Worm (Caenorhabditis elegans) whole organism, L4 larva: ENCODE data around the gene W02H5.2.
"Not testable (repeated sequence)": the region's sequence is repeated elsewhere in the genome, so short reads cannot be mapped to it uniquely, and the experiment has no call there.

Experiments used
- D1046.2 ChIP-seq: fragments of 200-800 bp; sonication (Bioruptor generic); IDR thresholded peaks from 2 replicates; pipeline ENCODE4 v1.3.6; 2022; ENCODE audit warnings: missing genetic modification characterization, missing compliant biosample characterization
- F10B5.3 ChIP-seq: sonication (generic microtip); optimal IDR thresholded peaks from 2 replicates; lab custom pipeline; 2016; ENCODE audit warnings: mild to moderate bottlenecking, missing genetic modification characterization, missing compliant biosample characterization
- F26F4.8 ChIP-seq: fragments of 200-800 bp; sonication (Bioruptor generic); conservative IDR thresholded peaks from 2 replicates; pipeline ENCODE4 v1.3.6; 2022; ENCODE audit warnings: missing genetic modification characterization, missing compliant biosample characterization
- F37D6.2 ChIP-seq: sonication (generic microtip); optimal IDR thresholded peaks from 2 replicates; lab custom pipeline; 2016; ENCODE audit warnings: mild to moderate bottlenecking, missing genetic modification characterization, missing compliant biosample characterization
- F49E8.2 ChIP-seq: sonication (generic microtip); optimal IDR thresholded peaks from 2 replicates; lab custom pipeline; 2016; ENCODE audit warnings: missing compliant biosample characterization, mild to moderate bottlenecking, missing genetic modification characterization, borderline replicate concordance
- T20F7.1 ChIP-seq: fragments of 200-800 bp; sonication (Bioruptor generic); optimal IDR thresholded peaks from 2 replicates; lab custom pipeline; 2018; ENCODE audit warnings: mild to moderate bottlenecking, missing genetic modification characterization, missing compliant biosample characterization
- Y48G9A.11 ChIP-seq: fragments of 200-800 bp; sonication (Bioruptor generic); IDR thresholded peaks from 2 replicates; pipeline ENCODE4 v1.3.6; 2022; ENCODE audit warnings: missing genetic modification reagents, missing genetic modification characterization, missing compliant biosample characterization
- Y75B8A.6 ChIP-seq: fragments of 200-800 bp; sonication (Bioruptor generic); IDR thresholded peaks from 2 replicates; pipeline ENCODE4 v1.3.6; 2022; ENCODE audit warnings: missing genetic modification reagents, missing genetic modification characterization, missing compliant biosample characterization
- ZK337.2 ChIP-seq: fragments of 200-800 bp; sonication (Bioruptor generic); IDR thresholded peaks from 2 replicates; pipeline ENCODE4 v1.3.6; 2022; ENCODE audit warnings: missing genetic modification reagents, missing genetic modification characterization, missing compliant biosample characterization
- aha-1 ChIP-seq: fragments of 150-350 bp; peaks from one replicate; lab custom pipeline; 2014; ENCODE audit warnings: missing biosample characterization, missing genetic modification characterization
- arid-1 ChIP-seq: fragments of 200-800 bp; sonication (Bioruptor generic); conservative IDR thresholded peaks from 2 replicates; pipeline ENCODE4 v1.3.6; 2022; ENCODE audit warnings: missing genetic modification reagents, missing genetic modification characterization, missing compliant biosample characterization
- ceh-20 ChIP-seq: fragments of 200-800 bp; sonication (Bioruptor generic); IDR thresholded peaks from 2 replicates; pipeline ENCODE4 v1.3.6; 2022; ENCODE audit warnings: missing genetic modification reagents, missing genetic modification characterization, missing compliant biosample characterization
- ceh-28 ChIP-seq: fragments of 150-350 bp; optimal IDR thresholded peaks from 2 replicates; lab custom pipeline; 2014; ENCODE audit warnings: missing biosample characterization, missing genetic modification reagents, missing genetic modification characterization
- ceh-32 ChIP-seq: sonication (generic microtip); optimal IDR thresholded peaks from 2 replicates; lab custom pipeline; 2016; ENCODE audit warnings: mild to moderate bottlenecking, missing genetic modification characterization, missing compliant biosample characterization; ENCODE audit not compliant: poor library complexity
- ces-1 ChIP-seq: fragments of 150-350 bp; sonication (generic microtip); optimal IDR thresholded peaks from 4 replicates; lab custom pipeline; 2014; ENCODE audit warnings: missing biosample characterization, missing genetic modification reagents, missing genetic modification characterization
- cey-2 ChIP-seq: sonication (generic microtip); optimal IDR thresholded peaks from 3 replicates; lab custom pipeline; 2017; ENCODE audit warnings: missing genetic modification characterization, mild to moderate bottlenecking, missing compliant biosample characterization, antibody characterized with exemption, borderline replicate concordance; ENCODE audit not compliant: insufficient read depth
- daf-12 ChIP-seq: fragments of 150-350 bp; optimal IDR thresholded peaks from 2 replicates; lab custom pipeline; 2014; ENCODE audit warnings: missing biosample characterization, missing genetic modification reagents, missing genetic modification characterization
- dmd-6 ChIP-seq: fragments of 200-800 bp; sonication (Bioruptor generic); IDR thresholded peaks from 2 replicates; pipeline ENCODE4 v1.3.6; 2022; ENCODE audit warnings: missing genetic modification reagents, missing genetic modification characterization, missing compliant biosample characterization
- dpl-1 ChIP-seq: fragments of 150-350 bp; optimal IDR thresholded peaks from 2 replicates; lab custom pipeline; 2014; ENCODE audit warnings: missing biosample characterization, missing genetic modification reagents, missing genetic modification characterization
- duxl-1 ChIP-seq: sonication (generic microtip); optimal IDR thresholded peaks from 2 replicates; lab custom pipeline; 2016; ENCODE audit warnings: mild to moderate bottlenecking, missing genetic modification characterization, moderate library complexity, missing compliant biosample characterization; ENCODE audit not compliant: poor library complexity
- dve-1 ChIP-seq: sonication (generic microtip); optimal IDR thresholded peaks from 2 replicates; lab custom pipeline; 2017; ENCODE audit warnings: antibody characterized with exemption, mild to moderate bottlenecking, missing genetic modification characterization, missing compliant biosample characterization; ENCODE audit not compliant: insufficient read depth
- egl-27 ChIP-seq: sonication (generic microtip); optimal IDR thresholded peaks from 3 replicates; lab custom pipeline; 2017; ENCODE audit warnings: missing biosample characterization, missing genetic modification reagents, missing genetic modification characterization
- fkh-10 ChIP-seq: fragments of 150-350 bp; optimal IDR thresholded peaks from 2 replicates; lab custom pipeline; 2014; ENCODE audit warnings: missing biosample characterization, missing genetic modification reagents, missing genetic modification characterization
- fos-1 ChIP-seq: fragments of 150-350 bp; optimal IDR thresholded peaks from 2 replicates; lab custom pipeline; 2014; ENCODE audit warnings: missing biosample characterization, missing genetic modification characterization
- gei-8 ChIP-seq: fragments of 200-800 bp; sonication (Bioruptor generic); optimal IDR thresholded peaks from 2 replicates; lab custom pipeline; 2018; ENCODE audit warnings: mild to moderate bottlenecking, missing genetic modification characterization, missing compliant biosample characterization
- hif-1 ChIP-seq, 2 experiments: sonication (generic microtip); optimal IDR thresholded peaks; 2 replicates each; lab custom pipeline; 2016 to 2017; ENCODE audit warnings: missing compliant biosample characterization in 2 of 2, missing genetic modification characterization in 2 of 2, missing genetic modification reagents in 2 of 2, missing genotype in 2 of 2, mild to moderate bottlenecking in 1 of 2
- jun-1 ChIP-seq: fragments of 150-350 bp; optimal IDR thresholded peaks from 2 replicates; lab custom pipeline; 2014; ENCODE audit warnings: missing biosample characterization, missing genetic modification reagents, missing genetic modification characterization
- lim-7 ChIP-seq: fragments of 200-800 bp; sonication (Bioruptor generic); IDR thresholded peaks from 2 replicates; pipeline ENCODE4 v1.3.6; 2022; ENCODE audit warnings: missing genetic modification characterization, missing compliant biosample characterization
- lin-1 ChIP-seq: fragments of 200-800 bp; sonication (Bioruptor generic); IDR thresholded peaks from 2 replicates; pipeline ENCODE4 v1.3.6; 2022; ENCODE audit warnings: missing genetic modification reagents, missing genetic modification characterization, missing compliant biosample characterization
- lin-13 ChIP-seq: fragments of 150-350 bp; optimal IDR thresholded peaks from 2 replicates; lab custom pipeline; 2014; ENCODE audit warnings: missing biosample characterization, missing genetic modification reagents, missing genetic modification characterization
- lin-29 ChIP-seq: fragments of 200-800 bp; sonication (Bioruptor generic); IDR thresholded peaks from 2 replicates; pipeline ENCODE4 v1.3.6; 2022; ENCODE audit warnings: missing genetic modification reagents, missing genetic modification characterization, missing compliant biosample characterization
- lin-38 ChIP-seq: fragments of 200-800 bp; sonication (Bioruptor generic); IDR thresholded peaks from 2 replicates; pipeline ENCODE4 v1.3.6; 2022; ENCODE audit warnings: missing genetic modification reagents, missing genetic modification characterization, missing compliant biosample characterization
- mes-2 ChIP-seq: sonication (generic microtip); optimal IDR thresholded peaks from 2 replicates; lab custom pipeline; 2016; ENCODE audit warnings: missing genotype, mild to moderate bottlenecking, missing genetic modification characterization, missing compliant biosample characterization; ENCODE audit not compliant: poor library complexity, severe bottlenecking
- mxl-3 ChIP-seq: fragments of 200-800 bp; sonication (Bioruptor generic); optimal IDR thresholded peaks from 2 replicates; lab custom pipeline; 2018; ENCODE audit warnings: mild to moderate bottlenecking, missing genetic modification characterization, missing compliant biosample characterization
- nhr-10 ChIP-seq: fragments of 150-350 bp; optimal IDR thresholded peaks from 2 replicates; lab custom pipeline; 2014; ENCODE audit warnings: missing biosample characterization, missing genetic modification characterization
- nhr-102 ChIP-seq: sonication (generic microtip); optimal IDR thresholded peaks from 2 replicates; lab custom pipeline; 2016; ENCODE audit warnings: mild to moderate bottlenecking, missing genetic modification characterization, moderate library complexity, missing compliant biosample characterization
- nhr-11 ChIP-seq: fragments of 150-350 bp; optimal IDR thresholded peaks from 2 replicates; lab custom pipeline; 2014; ENCODE audit warnings: missing biosample characterization, missing genetic modification characterization
- nhr-111 ChIP-seq: fragments of 200-800 bp; sonication (Bioruptor generic); optimal IDR thresholded peaks from 2 replicates; lab custom pipeline; 2018; ENCODE audit warnings: mild to moderate bottlenecking, missing genetic modification characterization, missing compliant biosample characterization
- nhr-237 ChIP-seq: sonication (generic microtip); optimal IDR thresholded peaks from 2 replicates; lab custom pipeline; 2017; ENCODE audit warnings: missing biosample characterization, missing genetic modification characterization
- nhr-42 ChIP-seq: fragments of 200-800 bp; sonication (Bioruptor generic); IDR thresholded peaks from 2 replicates; pipeline ENCODE4 v1.3.6; 2022; ENCODE audit warnings: missing genetic modification characterization, missing compliant biosample characterization
- nhr-48 ChIP-seq: sonication (generic microtip); optimal IDR thresholded peaks from 2 replicates; lab custom pipeline; 2016; ENCODE audit warnings: mild to moderate bottlenecking, missing genetic modification characterization, missing compliant biosample characterization
- nhr-6 ChIP-seq: fragments of 150-350 bp; optimal IDR thresholded peaks from 2 replicates; lab custom pipeline; 2014; ENCODE audit warnings: missing biosample characterization, missing genetic modification characterization
- nhr-77 ChIP-seq: fragments of 150-350 bp; optimal IDR thresholded peaks from 2 replicates; lab custom pipeline; 2014; ENCODE audit warnings: missing biosample characterization, missing genetic modification characterization
- pqm-1 ChIP-seq: sonication (generic microtip); optimal IDR thresholded peaks from 2 replicates; lab custom pipeline; 2017; ENCODE audit warnings: missing biosample characterization, missing genetic modification characterization
- saeg-2 ChIP-seq: fragments of 200-800 bp; sonication (Bioruptor generic); IDR thresholded peaks from 2 replicates; pipeline ENCODE4 v1.3.6; 2022; ENCODE audit warnings: missing genetic modification reagents, missing genetic modification characterization, missing compliant biosample characterization
- tra-1 ChIP-seq: fragments of 200-800 bp; sonication (Bioruptor generic); IDR thresholded peaks from 2 replicates; pipeline ENCODE4 v1.3.6; 2022; ENCODE audit warnings: missing genetic modification reagents, missing genetic modification characterization, missing compliant biosample characterization
- unc-62 ChIP-seq, 3 experiments: fragments of 150-350 bp in 1 of 3; sonication (generic microtip); optimal IDR thresholded peaks in 2 of 3; peaks in 1 of 3; 1 replicate in 1 of 3; 2 replicates in 2 of 3; lab custom pipeline; 2014 to 2017; ENCODE audit warnings: missing biosample characterization in 3 of 3, missing genetic modification characterization in 3 of 3, missing genetic modification reagents in 3 of 3, missing genotype in 1 of 3
- zip-11 ChIP-seq: fragments of 200-800 bp; sonication (Bioruptor generic); IDR thresholded peaks from 2 replicates; pipeline ENCODE4 v1.3.6; 2022; ENCODE audit warnings: missing genetic modification characterization, missing compliant biosample characterization

Gene W02H5.2

DNA sequence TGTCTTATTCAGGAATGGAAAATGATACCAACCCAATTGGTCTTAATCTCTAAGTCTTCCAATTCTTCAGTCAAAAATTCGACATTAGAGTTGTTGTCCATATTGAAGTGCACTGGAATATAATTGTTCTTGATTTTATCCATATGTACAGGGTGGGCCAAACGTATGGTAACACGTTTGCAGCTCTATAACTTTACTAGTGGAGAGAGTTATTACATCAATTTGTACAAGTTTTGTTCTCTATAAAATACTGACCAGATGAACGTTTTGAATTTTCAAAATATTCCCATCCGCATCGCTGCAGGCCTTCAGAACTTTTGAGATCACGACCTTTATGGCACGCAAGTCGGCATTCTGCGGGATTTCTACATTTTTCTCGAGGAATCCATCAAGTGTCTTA lies 40.3 kb upstream of the W02H5.2 start, which contains the start of gene F53E10.5:
Gene F53E10.5 (minus strand): TSS at position 101 of the 400 bp plus-strand sequence.
- not testable (repeated sequence) for TF ChIP-seq T20F7.1 (GFP tag; lab: Kevin White, UChicago); Y75B8A.6; F49E8.2
- TF ChIP-seq, all 104 proteins: peak for 0; not testable (repeated sequence) for 104

DNA sequence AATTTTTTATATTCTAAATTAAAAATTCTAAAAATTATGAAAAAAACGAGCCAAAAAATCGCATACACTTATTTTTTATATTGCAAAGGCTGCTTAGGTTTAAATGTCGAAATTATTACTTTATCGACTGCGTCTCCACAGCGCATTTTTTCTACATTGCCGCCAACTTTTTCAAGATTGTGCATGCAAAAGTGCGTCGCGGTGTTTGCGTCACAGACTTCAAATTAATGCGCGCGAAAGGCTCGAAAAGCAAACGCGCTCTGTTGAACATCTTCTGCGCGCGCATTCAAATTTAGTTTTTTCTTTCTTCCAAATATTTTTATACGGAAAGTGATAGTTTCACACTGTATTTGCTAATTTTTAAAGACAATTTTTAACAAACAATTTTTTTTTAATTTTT lies 38.6 kb upstream of the W02H5.2 start:
- no peak for TF ChIP-seq nhr-111 (GFP tag; lab: Kevin White, UChicago)
- TF ChIP-seq nhr-48 (tag; lab: Kevin White, UChicago) = peak; percentile 40
- no peak for TF ChIP-seq cey-2
- TF ChIP-seq nhr-77 (tag; lab: Kevin White, UChicago) = peak; percentile 44
- TF ChIP-seq mes-2 (tag; lab: Kevin White, UChicago) = peak; percentile 91
- TF ChIP-seq Y75B8A.6 = no peak
- TF ChIP-seq arid-1 (GFP tag; lab: Robert Waterston, UW) = peak; percentile 72
- no peak for TF ChIP-seq gei-8 (GFP tag; lab: Kevin White, UChicago)
- TF ChIP-seq mxl-3 = peak; percentile 8
- TF ChIP-seq saeg-2 = peak; percentile 79
- peak; percentile 94 for TF ChIP-seq ceh-20 (GFP tag; lab: Robert Waterston, UW)
- TF ChIP-seq ceh-28 = no peak
- TF ChIP-seq nhr-11 (tag; lab: Kevin White, UChicago) = peak; percentile 56
- no peak for TF ChIP-seq nhr-237 (tag; lab: Kevin White, UChicago)
- peak; percentile 72 for TF ChIP-seq ZK337.2 (GFP tag; lab: Robert Waterston, UW)
- peak; percentile 27 for TF ChIP-seq nhr-6 (tag; lab: Kevin White, UChicago)
- TF ChIP-seq aha-1 = peak; percentile 55
- peak; percentile 92 for TF ChIP-seq nhr-42
- TF ChIP-seq F10B5.3 (tag; lab: Kevin White, UChicago) = peak; percentile 36
- peak; percentile 79 for TF ChIP-seq Y48G9A.11 (GFP tag; lab: Robert Waterston, UW)
- no peak for TF ChIP-seq jun-1 (tag; lab: Kevin White, UChicago)
- TF ChIP-seq fos-1 (tag; lab: Kevin White, UChicago) = no peak
- peak; percentile 39 for TF ChIP-seq fkh-10 (GFP tag; lab: Kevin White, UChicago)
- TF ChIP-seq lim-7 (GFP tag; lab: Robert Waterston, UW) = no peak; the same call in 1 of the 2 replicates
- peak; percentile 74 for TF ChIP-seq lin-29 (GFP tag; lab: Robert Waterston, UW)
- TF ChIP-seq ces-1 (GFP tag; lab: Kevin White, UChicago) = no peak
- TF ChIP-seq dpl-1 (GFP tag; lab: Kevin White, UChicago) = peak; percentile 94
- TF ChIP-seq hif-1 (tag; optimal IDR thresholded peaks at IDR 0.05; lab: Kevin White, UChicago) = peak in 1 of 2 experiments; percentile 72
- TF ChIP-seq F37D6.2 (tag; lab: Kevin White, UChicago) = peak; percentile 82
- TF ChIP-seq dmd-6 (GFP tag; lab: Robert Waterston, UW) = peak; percentile 92
- TF ChIP-seq F26F4.8 = no peak
- no peak for TF ChIP-seq T20F7.1 (GFP tag; lab: Kevin White, UChicago)
- TF ChIP-seq lin-13 (GFP tag; lab: Kevin White, UChicago) = peak; percentile 76
- peak; percentile 70; the same call in 1 of the 2 replicates for TF ChIP-seq D1046.2 (GFP tag; lab: Robert Waterston, UW)
- TF ChIP-seq egl-27 (tag; lab: Kevin White, UChicago) = no peak
- no peak for TF ChIP-seq zip-11 (GFP tag; lab: Robert Waterston, UW)
- TF ChIP-seq lin-1 (GFP tag; lab: Robert Waterston, UW) = no peak
- no peak for TF ChIP-seq nhr-10
- TF ChIP-seq duxl-1 (tag; lab: Kevin White, UChicago) = peak; percentile 44
- TF ChIP-seq tra-1 = peak; percentile 85
- no peak for TF ChIP-seq daf-12 (tag; lab: Kevin White, UChicago)
- no peak for TF ChIP-seq pqm-1
- peak; percentile 81 for TF ChIP-seq dve-1
- TF ChIP-seq nhr-102 (tag; lab: Kevin White, UChicago) = peak; percentile 77
- peak; percentile 99 for TF ChIP-seq lin-38 (GFP tag; lab: Robert Waterston, UW)
- no peak for TF ChIP-seq ceh-32 (tag; lab: Kevin White, UChicago)
- TF ChIP-seq unc-62 (GFP tag; optimal IDR thresholded peaks at IDR 0.05 in 1 of 2; lab: Kevin White, UChicago) = peak in 1 of 2 experiments; percentile 98
- TF ChIP-seq unc-62 (tag; optimal IDR thresholded peaks at IDR 0.05; lab: Kevin White, UChicago) = no peak
